Worm (Caenorhabditis elegans): ENCODE data around the gene T17A3.12.
"Not testable (repeated sequence)": the region's sequence is repeated elsewhere in the genome, so short reads cannot be mapped to it uniquely, and the experiment has no call there.

The T17A3.12 gene

DNA sequence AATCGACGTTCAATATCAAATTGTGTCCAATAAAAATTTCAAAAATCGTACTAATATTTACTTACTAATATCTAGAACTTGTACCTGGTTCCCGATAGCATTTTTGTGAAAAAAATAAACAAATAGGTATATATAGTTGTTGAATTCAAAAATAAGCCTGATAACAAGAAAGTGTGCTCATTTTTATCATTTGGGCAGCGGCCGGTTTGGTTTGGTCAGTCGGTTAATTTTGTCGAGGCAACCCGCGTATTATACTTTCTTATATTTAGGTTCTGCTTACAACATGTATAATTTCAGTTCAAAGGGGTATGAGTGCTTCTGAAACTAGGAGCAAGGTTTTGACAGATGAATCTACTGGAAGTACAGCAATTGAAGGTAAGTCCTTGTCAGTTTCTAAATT, 14.3 kb downstream of the T17A3.12 start, which contains the start of the genes nhr-280 and C29F9.2:
TSS of gene nhr-280 (minus strand) at position 101 of the 400 bp plus-strand sequence.
TSS of gene C29F9.2 (plus strand) at position 298 of the 400 bp plus-strand sequence.
- TF ChIP-seq egl-27 (tag; optimal IDR thresholded peaks at IDR 0.05) (no peak), nhr-43 (tag; optimal IDR thresholded peaks at IDR 0.05; ENCODE audit: poor library complexity, severe bottlenecking) (no peak), elt-2 (tag; optimal IDR thresholded peaks at IDR 0.05) (peak; percentile 38), ztf-11 (tag; optimal IDR thresholded peaks at IDR 0.05) (no peak), nhr-12 (tag; optimal IDR thresholded peaks at IDR 0.05) (no peak), nhr-77 (tag; optimal IDR thresholded peaks at IDR 0.05) (no peak), nhr-76 (tag; optimal IDR thresholded peaks at IDR 0.05) (no peak), fos-1 (tag; optimal IDR thresholded peaks at IDR 0.05) (no peak), pha-4 (tag; optimal IDR thresholded peaks at IDR 0.05) (peak; percentile 38), elt-3 (tag; optimal IDR thresholded peaks at IDR 0.05) (no peak)

DNA sequence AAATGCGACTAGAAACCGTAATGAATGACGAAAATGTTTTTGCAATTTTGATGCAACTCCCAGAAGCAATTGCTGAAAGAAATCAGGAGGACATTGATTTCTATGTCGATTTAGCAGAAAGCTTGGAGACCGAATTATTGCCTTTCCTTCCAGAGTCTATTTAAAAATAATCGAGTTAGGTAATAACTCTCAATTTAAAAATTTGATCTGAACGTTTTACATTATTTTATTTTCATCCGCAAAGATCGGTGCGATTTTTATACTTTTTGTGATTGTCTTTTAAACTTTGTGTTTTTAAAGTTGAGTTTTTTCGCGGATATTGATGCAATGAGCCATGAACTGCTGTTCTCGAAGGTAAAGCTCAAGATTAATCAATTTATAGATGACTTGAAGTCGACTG, 20.5 kb downstream of the T17A3.12 start, which contains the start of gene pals-23:
TSS of gene pals-23 (plus strand) at position 301 of the 400 bp plus-strand sequence.
- TF ChIP-seq R02D3.7 (tag; optimal IDR thresholded peaks at IDR 0.05) (no peak), ceh-16 (tag; optimal IDR thresholded peaks at IDR 0.05) (no peak)

DNA sequence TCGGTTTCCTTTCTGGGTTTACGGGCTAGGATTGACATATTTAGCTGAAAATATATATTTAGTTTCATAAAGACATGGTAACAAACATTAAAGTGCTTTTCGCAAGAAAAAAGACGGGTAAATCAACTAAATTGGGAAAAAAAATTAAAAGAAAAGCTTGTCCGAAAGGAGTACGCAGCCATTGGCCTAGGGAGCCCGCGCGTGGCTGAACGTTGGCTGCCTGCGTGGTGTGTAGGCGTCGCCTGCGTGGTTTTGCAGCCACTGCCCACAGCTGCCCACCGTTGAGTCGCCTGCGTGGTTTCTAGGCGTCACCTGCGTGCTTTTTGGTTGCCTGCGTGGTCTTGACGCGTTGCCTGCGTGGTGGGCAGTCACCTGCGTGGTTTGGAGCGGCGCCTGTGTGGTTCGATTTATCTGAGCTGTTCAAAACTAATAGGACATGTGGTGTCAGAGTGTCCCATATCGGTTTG, 23.0 kb downstream of the T17A3.12 start, which contains the start of gene C29F9.12:
TSS of gene C29F9.12 (minus strand) at position 51 of the 467 bp plus-strand sequence.
- TF ChIP-seq ama-1 (optimal IDR thresholded peaks at IDR 0.05); sea-2 (GFP tag; optimal IDR thresholded peaks at IDR 0.05); snpc-4 (tag; optimal IDR thresholded peaks at IDR 0.05): not testable (repeated sequence)

DNA sequence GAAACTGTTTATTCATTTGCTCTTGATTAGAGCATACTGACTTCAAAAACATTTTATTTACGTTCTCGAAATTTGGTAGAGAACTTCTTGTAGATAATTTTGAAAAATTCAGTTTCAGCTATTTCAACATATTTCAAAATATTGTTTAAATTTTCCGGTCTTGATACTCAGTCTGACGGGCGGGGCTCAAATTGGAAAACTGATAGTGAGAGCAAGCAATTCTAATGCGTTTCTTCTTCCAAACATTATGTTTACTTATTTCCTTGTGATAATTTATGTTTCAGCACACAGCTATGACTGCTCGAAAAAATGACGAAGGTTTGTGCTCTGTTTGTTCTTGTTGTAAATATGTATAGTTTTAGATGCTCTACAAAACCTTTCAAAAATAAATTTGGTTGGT, 24.8 kb downstream of the T17A3.12 start, which contains the start of gene pals-24:
TSS of gene pals-24 (plus strand) at position 237 of the 400 bp plus-strand sequence.
- TF ChIP-seq jun-1 (tag; optimal IDR thresholded peaks at IDR 0.05): peak; percentile 46
- peak; percentile 58 for TF ChIP-seq pha-4 (tag; optimal IDR thresholded peaks at IDR 0.05)
- TF ChIP-seq pqm-1 (tag; optimal IDR thresholded peaks at IDR 0.05): peak; percentile 87
- TF ChIP-seq elt-2 (tag; optimal IDR thresholded peaks at IDR 0.05): peak; percentile 84
- no peak for TF ChIP-seq lin-15B (tag; optimal IDR thresholded peaks at IDR 0.05)
- no peak for TF ChIP-seq zag-1 (tag; optimal IDR thresholded peaks at IDR 0.05)
- TF ChIP-seq R02D3.7 (tag; optimal IDR thresholded peaks at IDR 0.05): no peak

DNA sequence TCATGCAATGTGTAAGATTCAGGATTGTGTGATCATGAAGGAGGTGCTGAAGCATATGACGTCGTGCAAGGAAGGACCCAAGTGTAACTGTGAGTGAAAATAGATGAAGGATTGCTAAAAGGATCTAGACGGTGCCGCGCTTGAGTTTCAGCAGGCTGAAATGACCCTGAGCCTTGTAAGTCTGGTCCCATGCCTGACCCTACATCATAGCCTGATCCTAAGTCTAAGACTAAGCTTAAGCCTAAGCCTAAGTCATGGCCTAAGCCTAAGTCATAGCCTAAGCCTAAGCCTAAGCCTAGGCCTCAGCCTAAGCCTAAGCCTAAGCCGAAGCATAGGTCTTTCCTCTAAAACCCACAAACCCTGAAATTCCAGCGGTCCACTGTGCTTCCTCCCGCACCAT, 27.1 kb downstream of the T17A3.12 start:
- TF ChIP-seq nhr-43 (tag; optimal IDR thresholded peaks at IDR 0.05; ENCODE audit: poor library complexity, severe bottlenecking): no peak
- TF ChIP-seq R02D3.7 (tag; optimal IDR thresholded peaks at IDR 0.05): no peak
- TF ChIP-seq nhr-11 (tag; optimal IDR thresholded peaks at IDR 0.05): no peak
- no peak for TF ChIP-seq snpc-4 (tag; optimal IDR thresholded peaks at IDR 0.05)
- no peak for TF ChIP-seq ama-1 (optimal IDR thresholded peaks at IDR 0.05)
- TF ChIP-seq ZK546.5 (tag; optimal IDR thresholded peaks at IDR 0.05): no peak
- TF ChIP-seq ceh-16 (tag; optimal IDR thresholded peaks at IDR 0.05): no peak
- no peak for TF ChIP-seq elt-3 (tag; optimal IDR thresholded peaks at IDR 0.05)
- TF ChIP-seq nhr-25 (tag; optimal IDR thresholded peaks at IDR 0.05): no peak
- no peak for TF ChIP-seq nhr-77 (tag; optimal IDR thresholded peaks at IDR 0.05)
- no peak for TF ChIP-seq egl-5 (tag; optimal IDR thresholded peaks at IDR 0.05)
- TF ChIP-seq nhr-23 (tag; optimal IDR thresholded peaks at IDR 0.05): no peak
- no peak for TF ChIP-seq unc-39 (tag; optimal IDR thresholded peaks at IDR 0.05)
- TF ChIP-seq fkh-2 (tag; optimal IDR thresholded peaks at IDR 0.05): no peak
- TF ChIP-seq ceh-82 (tag; optimal IDR thresholded peaks at IDR 0.05): no peak
- no peak for TF ChIP-seq ztf-11 (tag; optimal IDR thresholded peaks at IDR 0.05)
- TF ChIP-seq lsy-12 (tag; optimal IDR thresholded peaks at IDR 0.05): no peak
- no peak for TF ChIP-seq aly-2 (tag; optimal IDR thresholded peaks at IDR 0.05)
- no peak for TF ChIP-seq eor-1 (tag; optimal IDR thresholded peaks at IDR 0.05)
- no peak for TF ChIP-seq ztf-4 (tag; optimal IDR thresholded peaks at IDR 0.05)

DNA sequence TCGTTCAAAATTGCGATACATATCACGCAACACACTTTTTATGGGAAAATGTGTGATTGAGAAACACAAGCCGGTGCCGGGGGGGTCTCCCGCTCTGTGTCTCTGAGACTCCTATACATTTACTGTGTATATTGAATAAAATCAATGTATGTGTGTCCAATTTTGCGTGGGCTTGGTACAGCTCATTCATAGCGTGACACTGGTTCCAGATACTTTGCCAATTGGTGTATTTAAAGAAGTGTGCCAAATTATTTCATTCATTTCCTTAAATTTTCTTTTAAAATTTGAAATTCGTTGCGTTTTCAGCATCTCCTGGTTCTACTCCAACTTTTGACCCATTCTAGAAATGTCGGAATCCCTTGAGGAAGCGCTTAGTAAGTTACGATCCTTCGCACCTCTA, 27.8 kb downstream of the T17A3.12 start, which contains the start of gene C29F9.5:
TSS of gene C29F9.5 (plus strand) at position 301 of the 400 bp plus-strand sequence.
- TF ChIP-seq snpc-4 (tag; optimal IDR thresholded peaks at IDR 0.05) (no peak), nhr-77 (tag; optimal IDR thresholded peaks at IDR 0.05) (no peak), unc-62 (GFP tag; optimal IDR thresholded peaks at IDR 0.05) (no peak), elt-2 (tag; optimal IDR thresholded peaks at IDR 0.05) (no peak), ztf-11 (tag; optimal IDR thresholded peaks at IDR 0.05) (no peak), pqm-1 (tag; optimal IDR thresholded peaks at IDR 0.05) (no peak), ceh-28 (tag; optimal IDR thresholded peaks at IDR 0.05) (no peak), unc-39 (tag; optimal IDR thresholded peaks at IDR 0.05) (no peak), ceh-16 (tag; optimal IDR thresholded peaks at IDR 0.05) (no peak), R02D3.7 (tag; optimal IDR thresholded peaks at IDR 0.05) (no peak), jun-1 (tag; optimal IDR thresholded peaks at IDR 0.05) (no peak), fos-1 (tag; optimal IDR thresholded peaks at IDR 0.05) (no peak)
